Worm (Caenorhabditis elegans): Measurements from ENCODE around the gene ZK632.10.
A peak's percentile ranks its signal among the peaks of the same experiment; 100 is the strongest.

ZK632.10 gene

DNA sequence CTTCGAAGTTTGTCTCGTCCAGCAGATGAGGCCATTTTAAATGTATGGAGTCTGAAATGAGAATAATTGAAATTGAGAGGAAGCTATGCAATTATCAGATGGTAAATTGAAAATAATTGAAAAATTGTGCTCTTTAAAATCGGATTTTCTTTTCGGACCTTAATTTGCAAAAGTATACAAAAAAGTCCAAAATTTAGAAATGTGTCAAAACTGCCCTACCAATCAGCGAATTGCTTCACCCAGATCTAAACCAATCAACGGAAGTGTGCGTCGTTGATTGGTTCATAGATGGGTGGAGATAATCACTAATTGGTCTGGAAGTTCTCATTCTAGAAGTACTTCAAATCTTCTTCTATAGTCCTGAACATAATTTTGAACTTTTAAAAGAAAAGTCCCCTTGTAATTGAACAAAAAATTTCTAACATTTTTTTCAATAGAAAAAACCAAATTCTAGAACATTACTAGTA is 37.9 kb downstream of the ZK632.10 start, which contains the start of gene R10E11.5:
TSS of gene R10E11.5 (minus strand) at position 51 of the 467 bp plus-strand sequence.
- no peak for TF ChIP-seq ama-1 (optimal IDR thresholded peaks at IDR 0.05)
- no peak for TF ChIP-seq lin-15B (tag; optimal IDR thresholded peaks at IDR 0.05)
- no peak for TF ChIP-seq blmp-1 (tag; optimal IDR thresholded peaks at IDR 0.05)
- no peak for TF ChIP-seq mab-9 (GFP tag; IDR thresholded peaks at IDR 0.05)

DNA sequence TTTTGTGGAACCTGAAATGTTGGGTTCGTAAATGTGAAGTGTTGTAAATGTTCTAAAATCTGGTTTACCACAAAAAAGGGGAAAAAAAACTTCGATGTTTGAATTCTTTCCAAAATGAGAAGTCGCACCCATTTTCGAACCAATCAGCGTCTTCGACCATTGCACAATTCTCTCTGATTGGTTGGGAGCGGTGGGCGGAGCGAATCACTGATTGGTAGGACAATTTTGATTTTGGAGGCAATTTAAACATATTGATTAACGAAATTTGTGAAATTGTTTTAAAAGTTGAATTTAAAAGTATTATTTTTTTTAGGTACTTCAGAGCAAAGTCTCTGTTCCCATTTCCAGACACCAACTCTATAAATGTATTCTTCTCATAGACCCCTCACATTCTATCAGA is 38.4 kb downstream of the ZK632.10 start:
- TF ChIP-seq hpl-2 (GFP tag; optimal IDR thresholded peaks at IDR 0.05) (no peak), efl-1 (optimal IDR thresholded peaks at IDR 0.05) (no peak), efl-1 (GFP tag; optimal IDR thresholded peaks at IDR 0.05 in 1 of 2) (peak in 1 of 2 experiments; percentile 51)

DNA sequence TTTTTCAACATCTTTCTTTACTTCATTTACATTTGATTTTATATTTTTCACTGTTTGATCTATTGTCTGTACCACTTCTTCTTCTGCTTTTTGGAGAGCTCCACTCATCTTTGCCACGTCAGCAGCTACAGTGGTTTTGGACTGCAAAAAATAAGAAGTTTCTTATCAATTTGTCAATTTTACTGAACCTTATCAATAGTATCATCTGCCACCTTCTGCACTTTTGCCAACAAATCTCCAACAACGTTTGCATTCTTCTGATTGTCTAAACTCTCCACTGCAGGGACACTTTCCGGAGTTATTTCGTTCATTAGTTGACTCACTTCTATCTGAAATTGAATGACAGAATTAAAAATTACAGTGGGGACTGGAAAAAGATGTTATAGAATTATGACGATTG is 40.7 kb downstream of the ZK632.10 start:
- TF ChIP-seq zip-4 (GFP tag; optimal IDR thresholded peaks at IDR 0.05) (no peak), aly-2 (tag; optimal IDR thresholded peaks at IDR 0.05) (no peak), grh-1 (GFP tag; IDR thresholded peaks at IDR 0.05) (no peak), elt-2 (tag; optimal IDR thresholded peaks at IDR 0.05) (peak; percentile 56), nhr-237 (tag; optimal IDR thresholded peaks at IDR 0.05) (no peak), nhr-76 (tag; optimal IDR thresholded peaks at IDR 0.05) (no peak), mef-2 (tag; optimal IDR thresholded peaks at IDR 0.05) (no peak), lin-35 (GFP tag; optimal IDR thresholded peaks at IDR 0.05) (peak in 1 of 2 experiments; percentile 15), egl-27 (tag; optimal IDR thresholded peaks at IDR 0.05) (no peak), fkh-8 (tag; optimal IDR thresholded peaks at IDR 0.05) (no peak)

DNA sequence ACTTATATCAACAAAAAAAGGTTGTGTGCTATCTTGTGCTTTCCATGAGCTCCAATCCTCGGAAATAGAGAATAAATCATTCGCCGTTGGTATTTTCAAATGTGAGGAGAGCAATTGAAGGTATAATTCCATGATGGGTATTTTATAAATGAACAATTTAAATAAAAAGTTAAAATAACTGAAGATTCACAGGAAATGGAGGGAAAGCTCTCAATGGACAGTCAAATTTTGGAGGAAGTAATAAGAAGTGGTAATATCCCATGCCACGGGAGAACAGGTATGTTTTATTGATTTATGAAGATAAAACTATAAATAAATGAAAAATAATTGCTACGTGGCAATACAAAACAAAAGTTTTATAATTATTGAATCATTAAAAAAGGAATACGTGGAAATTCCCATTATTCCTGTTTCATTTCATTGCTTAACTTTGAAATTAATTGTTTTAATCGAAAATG is 44.4 kb downstream of the ZK632.10 start:
- TF ChIP-seq unc-30 (tag; optimal IDR thresholded peaks at IDR 0.05) (no peak), lsy-2 (tag; optimal IDR thresholded peaks at IDR 0.05) (peak in 1 of 2 experiments; percentile 37), snu-23 (GFP tag; optimal IDR thresholded peaks at IDR 0.05) (peak; percentile 9), nhr-71 (tag; optimal IDR thresholded peaks at IDR 0.05) (peak; percentile 32), ceh-88 (GFP tag; IDR thresholded peaks at IDR 0.05) (no peak), isw-1 (GFP tag; IDR thresholded peaks at IDR 0.05) (no peak), skn-1 (tag; optimal IDR thresholded peaks at IDR 0.05) (no peak), elt-2 (tag; optimal IDR thresholded peaks at IDR 0.05) (peak; percentile 19), nhr-19 (GFP tag; conservative IDR thresholded peaks at IDR 0.05) (peak; percentile 37), ceh-82 (tag; optimal IDR thresholded peaks at IDR 0.05) (no peak), pax-3 (tag; optimal IDR thresholded peaks at IDR 0.05) (no peak), lin-39 (tag; optimal IDR thresholded peaks at IDR 0.05) (no peak), elt-3 (tag; optimal IDR thresholded peaks at IDR 0.05) (peak in 1 of 6 experiments; percentile 16), sup-37 (GFP tag; optimal IDR thresholded peaks at IDR 0.05) (no peak), aly-2 (tag; optimal IDR thresholded peaks at IDR 0.05) (peak; percentile 51), ztf-4 (tag; optimal IDR thresholded peaks at IDR 0.05) (peak; percentile 43), efl-1 (optimal IDR thresholded peaks at IDR 0.05) (peak in 1 of 2 experiments; percentile 7), efl-1 (GFP tag; optimal IDR thresholded peaks at IDR 0.05 in 1 of 2) (no peak), egl-27 (tag; optimal IDR thresholded peaks at IDR 0.05) (no peak), irx-1 (tag; optimal IDR thresholded peaks at IDR 0.05) (no peak), nhr-47 (tag; optimal IDR thresholded peaks at IDR 0.05) (peak; percentile 33), ceh-8 (GFP tag; optimal IDR thresholded peaks at IDR 0.05) (no peak), nhr-85 (tag) (peak; percentile 23), ceh-90 (tag; optimal IDR thresholded peaks at IDR 0.05) (no peak), lin-35 (GFP tag; optimal IDR thresholded peaks at IDR 0.05) (peak in 1 of 2 experiments; percentile 4), unc-130 (tag; optimal IDR thresholded peaks at IDR 0.05) (no peak), fkh-10 (GFP tag; optimal IDR thresholded peaks at IDR 0.05) (no peak), vab-15 (tag; optimal IDR thresholded peaks at IDR 0.05) (no peak), nhr-20 (tag; optimal IDR thresholded peaks at IDR 0.05) (peak; percentile 6), mep-1 (tag; optimal IDR thresholded peaks at IDR 0.05) (no peak), nhr-90 (tag; optimal IDR thresholded peaks at IDR 0.05; ENCODE audit: poor library complexity) (peak; percentile 36), ets-5 (GFP tag; IDR thresholded peaks at IDR 0.05) (no peak), hlh-17 (GFP tag; optimal IDR thresholded peaks at IDR 0.05; ENCODE audit: borderline replicate concordance) (no peak), C34B4.2 (tag; optimal IDR thresholded peaks at IDR 0.05) (no peak), lin-15B (tag; optimal IDR thresholded peaks at IDR 0.05) (no peak), egl-13 (tag; optimal IDR thresholded peaks at IDR 0.05) (no peak), aha-1 (tag; optimal IDR thresholded peaks at IDR 0.05) (no peak), ama-1 (optimal IDR thresholded peaks at IDR 0.05) (peak; percentile 33)
